Fruit fly (Drosophila melanogaster): ENCODE results near the gene CG6664.
A peak's percentile ranks its signal among the peaks of the same experiment; 100 is the strongest.

The CG6664 gene

DNA sequence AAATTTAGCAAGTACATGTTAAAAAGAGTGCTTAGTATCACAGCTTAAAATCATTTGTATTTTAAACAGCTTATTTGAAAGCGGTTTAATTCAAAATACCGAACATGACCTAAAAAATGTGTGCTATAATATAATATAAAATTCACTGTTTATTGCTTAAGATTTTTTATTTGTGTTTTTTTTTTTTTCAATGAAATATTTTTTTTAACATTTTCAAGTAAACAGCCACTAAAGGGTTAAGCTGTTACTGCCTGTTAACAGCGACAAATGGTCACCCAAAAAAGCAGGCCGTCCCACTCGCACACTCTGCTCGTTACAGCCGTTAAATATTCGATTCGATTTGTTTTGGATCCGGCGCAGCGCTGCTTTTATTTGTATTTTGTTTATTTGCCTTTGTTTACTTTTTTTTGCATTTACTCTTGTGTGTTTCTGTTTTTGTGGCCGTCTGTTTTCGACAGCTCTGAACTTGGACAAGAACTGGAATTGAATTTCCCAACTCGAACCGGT is 41.3 kb downstream of the CG6664 start (continued):
- TF ChIP-seq ss (GFP tag; optimal IDR thresholded peaks at IDR 0.05): peak in 1 of 2 experiments; percentile 49
- TF ChIP-seq Ets96B (tag; optimal IDR thresholded peaks at IDR 0.05): no peak
- TF ChIP-seq Sox102F (GFP tag; optimal IDR thresholded peaks at IDR 0.05): peak; percentile 65
- peak; percentile 8 for TF ChIP-seq achi (GFP tag; optimal IDR thresholded peaks at IDR 0.05)
- TF ChIP-seq cyc (GFP tag; optimal IDR thresholded peaks at IDR 0.05): peak; percentile 45
- peak; percentile 9 for TF ChIP-seq net (GFP tag; optimal IDR thresholded peaks at IDR 0.05)
- TF ChIP-seq CG8119 (GFP tag; IDR thresholded peaks at IDR 0.05): peak; percentile 46; the same call in 2 of the 3 replicates
- peak; percentile 55 for TF ChIP-seq OdsH (GFP tag; optimal IDR thresholded peaks at IDR 0.05)
- TF ChIP-seq dac (GFP tag; optimal IDR thresholded peaks at IDR 0.05): no peak
- TF ChIP-seq fd59A (GFP tag; optimal IDR thresholded peaks at IDR 0.05): no peak
- peak; percentile 35 for TF ChIP-seq acj6 (GFP tag; optimal IDR thresholded peaks at IDR 0.05)
- TF ChIP-seq Eip75B (GFP tag; optimal IDR thresholded peaks at IDR 0.05): peak; percentile 54
- TF ChIP-seq Ets21C (GFP tag; optimal IDR thresholded peaks at IDR 0.05): no peak
- TF ChIP-seq CG7368 (GFP tag; optimal IDR thresholded peaks at IDR 0.05): peak; percentile 59
- no peak for TF ChIP-seq CG11902 (GFP tag; optimal IDR thresholded peaks at IDR 0.05)
- peak; percentile 43 for TF ChIP-seq Hr4 (GFP tag; optimal IDR thresholded peaks at IDR 0.05)
- peak; percentile 69 for TF ChIP-seq esn (GFP tag; optimal IDR thresholded peaks at IDR 0.05)
- no peak for TF ChIP-seq CG6163 (GFP tag; IDR thresholded peaks at IDR 0.05)
- peak; percentile 24 for TF ChIP-seq CG6808 (GFP tag; optimal IDR thresholded peaks at IDR 0.05)
- no peak for TF ChIP-seq Gug (GFP tag; IDR thresholded peaks at IDR 0.05)
- peak; percentile 74 for TF ChIP-seq fkh (GFP tag; optimal IDR thresholded peaks at IDR 0.05)
- no peak for TF ChIP-seq Lpt (GFP tag; optimal IDR thresholded peaks at IDR 0.05)
- TF ChIP-seq CG11294 (GFP tag; IDR thresholded peaks at IDR 0.05): peak; percentile 8; the same call in 1 of the 2 replicates
- TF ChIP-seq eg (GFP tag; IDR thresholded peaks at IDR 0.05): peak; percentile 47; the same call in 2 of the 3 replicates
- no peak for TF ChIP-seq fd85E (GFP tag; optimal IDR thresholded peaks at IDR 0.05)
- no peak for TF ChIP-seq Sox15 (GFP tag; optimal IDR thresholded peaks at IDR 0.05)
- TF ChIP-seq Hr38 (GFP tag; optimal IDR thresholded peaks at IDR 0.05): no peak
- peak; percentile 61 for TF ChIP-seq Smox (GFP tag; optimal IDR thresholded peaks at IDR 0.05)
- TF ChIP-seq CG10669 (GFP tag; optimal IDR thresholded peaks at IDR 0.05): peak; percentile 34
- TF ChIP-seq CG4318 (GFP tag; optimal IDR thresholded peaks at IDR 0.05): peak; percentile 39
- peak; percentile 59 for TF ChIP-seq CG6276 (GFP tag; optimal IDR thresholded peaks at IDR 0.05)

DNA sequence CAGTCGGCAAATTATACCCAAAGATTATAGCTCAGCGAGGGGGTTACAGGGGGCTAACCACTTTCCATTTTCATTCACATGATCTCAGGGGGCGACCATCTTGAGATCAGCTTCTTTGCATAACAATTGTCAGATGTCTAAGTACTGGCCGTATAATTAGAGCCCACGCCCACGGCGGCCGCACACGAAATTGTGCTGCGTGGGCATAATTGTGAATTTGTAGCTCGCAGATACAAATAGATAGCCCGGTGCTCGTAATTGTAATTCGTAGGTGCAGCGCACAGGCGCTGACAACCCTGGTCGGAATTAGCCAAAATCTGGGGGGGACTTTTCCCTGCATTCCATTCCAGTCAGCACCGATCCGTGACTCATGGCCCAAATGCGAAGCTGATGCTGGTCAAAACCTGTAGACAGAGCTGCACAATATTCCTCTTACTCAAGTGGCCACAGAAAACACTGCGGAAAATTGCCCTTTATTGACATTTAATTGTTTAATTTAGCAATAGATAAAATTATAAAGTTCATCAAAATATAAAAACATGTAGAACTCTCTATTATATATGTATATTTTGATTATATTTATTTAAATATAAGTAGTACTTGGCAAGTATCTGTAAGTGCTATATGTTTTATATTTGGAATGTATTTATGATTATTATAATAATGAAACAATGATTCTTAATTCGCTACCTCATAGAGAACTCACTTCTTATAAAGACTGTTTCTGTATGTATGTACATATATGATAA is 44.2 kb downstream of the CG6664 start:
- TF ChIP-seq dsx (GFP tag; optimal IDR thresholded peaks at IDR 0.05; ENCODE audit: poor library complexity, severe bottlenecking): peak; percentile 24
- TF ChIP-seq CG1621 (tag; optimal IDR thresholded peaks at IDR 0.05): no peak
- no peak for TF ChIP-seq Eip75B (GFP tag; optimal IDR thresholded peaks at IDR 0.05)
- peak; percentile 61 for TF ChIP-seq svp (GFP tag)
- no peak for TF ChIP-seq Ets21C (GFP tag; optimal IDR thresholded peaks at IDR 0.05)
- TF ChIP-seq Ets96B (tag; optimal IDR thresholded peaks at IDR 0.05): peak; percentile 16
- TF ChIP-seq Lpt (GFP tag; optimal IDR thresholded peaks at IDR 0.05): peak; percentile 50
- peak; percentile 3 for TF ChIP-seq Hr4 (GFP tag; optimal IDR thresholded peaks at IDR 0.05)
- no peak for TF ChIP-seq ss (GFP tag; optimal IDR thresholded peaks at IDR 0.05)
- TF ChIP-seq lz (GFP tag; optimal IDR thresholded peaks at IDR 0.05): no peak
- peak; percentile 35 for TF ChIP-seq Eip78C (GFP tag)
- TF ChIP-seq achi (GFP tag; optimal IDR thresholded peaks at IDR 0.05): peak; percentile 28
- peak; percentile 2 for TF ChIP-seq CG6792 (GFP tag; optimal IDR thresholded peaks at IDR 0.05)
- peak; percentile 35; the same call in 1 of the 2 replicates for TF ChIP-seq CG15336 (GFP tag; IDR thresholded peaks at IDR 0.05)
- TF ChIP-seq CG3032 (tag; optimal IDR thresholded peaks at IDR 0.05): peak; percentile 23
- TF ChIP-seq esn (GFP tag; optimal IDR thresholded peaks at IDR 0.05): peak; percentile 10
- peak; percentile 54 for TF ChIP-seq CG34406 (GFP tag; optimal IDR thresholded peaks at IDR 0.05)
- peak; percentile 18 for TF ChIP-seq spab (GFP tag; optimal IDR thresholded peaks at IDR 0.05)
- TF ChIP-seq topi (GFP tag; optimal IDR thresholded peaks at IDR 0.05): no peak
- TF ChIP-seq CG10631 (GFP tag; optimal IDR thresholded peaks at IDR 0.05): peak; percentile 15
- no peak for TF ChIP-seq Sox102F (GFP tag; optimal IDR thresholded peaks at IDR 0.05)
- peak; percentile 63 for TF ChIP-seq CG6276 (GFP tag; optimal IDR thresholded peaks at IDR 0.05)
- peak; percentile 51 for TF ChIP-seq CG32006 (GFP tag; optimal IDR thresholded peaks at IDR 0.05)
- TF ChIP-seq Gug (GFP tag; IDR thresholded peaks at IDR 0.05): no peak
- no peak for TF ChIP-seq eg (GFP tag; IDR thresholded peaks at IDR 0.05)
- TF ChIP-seq OdsH (GFP tag; optimal IDR thresholded peaks at IDR 0.05): peak; percentile 17
- peak; percentile 48 for TF ChIP-seq CG8632 (GFP tag; optimal IDR thresholded peaks at IDR 0.05)
- TF ChIP-seq CG8119 (GFP tag; IDR thresholded peaks at IDR 0.05): peak; percentile 34; the same call in 1 of the 3 replicates
- TF ChIP-seq CG9139 (GFP tag; optimal IDR thresholded peaks at IDR 0.05): no peak

Data from whole organism, prepupa.